Worm (Caenorhabditis elegans): ENCODE data around the gene cpg-7.
A peak's percentile ranks its signal among the peaks of the same experiment; 100 is the strongest.

The cpg-7 gene

DNA sequence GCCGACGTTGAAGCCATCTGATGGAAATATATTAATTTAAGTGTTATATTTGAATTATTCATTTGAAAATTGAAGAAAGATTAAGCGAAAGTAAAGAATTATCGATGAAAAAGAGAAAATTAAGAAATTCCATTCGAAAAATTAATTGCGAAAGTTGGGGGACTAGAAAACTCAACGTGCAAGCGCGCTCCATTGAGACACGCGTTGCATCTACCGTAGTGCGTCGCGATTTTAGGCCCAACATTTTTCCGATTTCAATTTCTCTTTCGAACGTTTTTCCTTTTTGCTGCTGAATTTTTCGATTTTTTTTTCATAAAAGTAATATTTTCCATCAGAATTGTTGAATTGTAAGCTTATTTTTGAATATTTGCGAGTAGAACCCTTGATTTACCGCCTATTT, 45.3 kb upstream of the cpg-7 start, which contains the start of gene Y48B6A.1 (continued):
- TF ChIP-seq fos-1 (tag; optimal IDR thresholded peaks at IDR 0.05) (peak; percentile 95), nhr-25 (tag; optimal IDR thresholded peaks at IDR 0.05) (peak; percentile 93), ztf-4 (tag; optimal IDR thresholded peaks at IDR 0.05) (peak; percentile 71), unc-55 (GFP tag; optimal IDR thresholded peaks at IDR 0.05) (peak; percentile 99)

DNA sequence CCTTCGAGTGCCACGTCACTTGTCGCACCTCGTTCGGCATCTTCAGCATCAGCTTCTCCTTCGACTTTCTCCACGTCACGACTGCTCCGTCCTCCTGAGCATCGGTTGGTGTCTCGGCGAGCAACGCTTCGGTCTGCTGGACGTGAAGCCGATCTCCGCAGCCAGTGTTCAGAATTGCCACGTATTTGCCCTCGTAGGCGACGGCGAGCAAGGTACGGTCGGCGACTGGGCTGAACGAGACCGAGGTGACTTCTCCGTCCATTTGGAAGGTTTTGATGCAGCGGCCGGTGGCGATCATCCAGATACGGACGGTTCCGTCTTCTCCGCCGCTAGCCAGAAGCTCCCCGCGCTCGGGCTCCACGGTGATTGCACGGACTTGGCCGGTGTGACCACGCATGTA, 43.2 kb upstream of the cpg-7 start:
- TF ChIP-seq nhr-6 (tag; optimal IDR thresholded peaks at IDR 0.05) (no peak), lin-11 (tag; optimal IDR thresholded peaks at IDR 0.05) (no peak), crh-2 (tag; optimal IDR thresholded peaks at IDR 0.05) (no peak), nhr-21 (tag; optimal IDR thresholded peaks at IDR 0.05) (no peak), ztf-11 (tag; optimal IDR thresholded peaks at IDR 0.05) (no peak), mab-5 (tag; optimal IDR thresholded peaks at IDR 0.05) (no peak), nhr-12 (tag; optimal IDR thresholded peaks at IDR 0.05) (no peak), R02D3.7 (tag; optimal IDR thresholded peaks at IDR 0.05) (no peak), alr-1 (tag; optimal IDR thresholded peaks at IDR 0.05) (no peak), lsy-2 (tag; optimal IDR thresholded peaks at IDR 0.05) (no peak), sem-4 (tag; optimal IDR thresholded peaks at IDR 0.05) (no peak), unc-62 (GFP tag; optimal IDR thresholded peaks at IDR 0.05) (no peak), skn-1 (tag; optimal IDR thresholded peaks at IDR 0.05) (no peak), nhr-77 (tag; optimal IDR thresholded peaks at IDR 0.05) (no peak), fos-1 (tag; optimal IDR thresholded peaks at IDR 0.05) (no peak), peb-1 (tag; optimal IDR thresholded peaks at IDR 0.05) (no peak), C34F6.9 (tag; optimal IDR thresholded peaks at IDR 0.05) (no peak), nhr-11 (tag; optimal IDR thresholded peaks at IDR 0.05) (no peak)

ce11 chrII:14150031-14150430, 41.0 kb upstream of the cpg-7 start, which contains the start of gene W03H9.1:
TSS of gene W03H9.1 (minus strand) at chrII:14150131.
- TF ChIP-seq ZK546.5 (tag; optimal IDR thresholded peaks at IDR 0.05) (no peak), nhr-237 (tag; optimal IDR thresholded peaks at IDR 0.05) (no peak), sma-9 (GFP tag; optimal IDR thresholded peaks at IDR 0.05) (no peak), sma-9 (tag; optimal IDR thresholded peaks at IDR 0.05) (no peak), nhr-25 (tag; optimal IDR thresholded peaks at IDR 0.05) (no peak), R02D3.7 (tag; optimal IDR thresholded peaks at IDR 0.05) (no peak), ztf-4 (tag; optimal IDR thresholded peaks at IDR 0.05) (no peak), mab-5 (tag; optimal IDR thresholded peaks at IDR 0.05) (no peak), sma-3 (GFP tag; optimal IDR thresholded peaks at IDR 0.05) (no peak), C34F6.9 (tag; optimal IDR thresholded peaks at IDR 0.05) (no peak), snpc-4 (tag; optimal IDR thresholded peaks at IDR 0.05) (no peak), ceh-82 (tag; optimal IDR thresholded peaks at IDR 0.05) (no peak), gmeb-1 (tag; optimal IDR thresholded peaks at IDR 0.05) (no peak), elt-1 (tag; optimal IDR thresholded peaks at IDR 0.05) (no peak), nhr-77 (tag; optimal IDR thresholded peaks at IDR 0.05) (no peak), sem-4 (tag; optimal IDR thresholded peaks at IDR 0.05) (no peak), lin-13 (GFP tag; optimal IDR thresholded peaks at IDR 0.05) (no peak), dmd-4 (tag; optimal IDR thresholded peaks at IDR 0.05) (no peak), lin-39 (tag; optimal IDR thresholded peaks at IDR 0.05) (no peak), mbf-1 (tag; optimal IDR thresholded peaks at IDR 0.05) (no peak), ztf-11 (tag; optimal IDR thresholded peaks at IDR 0.05) (no peak)

DNA sequence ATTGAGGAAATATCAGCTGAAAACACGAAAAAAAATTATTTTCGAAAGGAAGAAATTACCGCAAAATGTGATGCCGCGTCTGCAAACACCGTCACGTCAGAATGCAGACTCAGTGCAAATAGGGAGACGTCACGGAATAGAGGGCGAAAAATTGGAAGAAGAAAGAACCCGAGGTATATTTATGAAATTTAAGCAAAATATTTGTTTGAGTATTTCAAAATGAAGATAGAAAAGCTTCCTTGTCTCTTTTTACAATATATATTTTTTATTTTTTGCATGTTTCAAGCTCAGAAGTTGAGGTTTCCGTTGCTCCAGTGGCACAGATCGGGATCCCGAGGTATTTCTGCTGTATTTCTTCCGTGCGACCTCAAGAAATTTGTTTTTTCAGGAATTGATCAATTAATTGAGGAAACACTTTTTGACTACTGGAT, 34.8 kb upstream of the cpg-7 start, which contains the start of gene W03H9.2:
TSS of gene W03H9.2 (minus strand) at position 32 of the 431 bp plus-strand sequence.
- TF ChIP-seq nhr-129 (tag; optimal IDR thresholded peaks at IDR 0.05) (peak; percentile 58), unc-39 (tag; optimal IDR thresholded peaks at IDR 0.05) (no peak), Y55F3AM.14 (GFP tag; optimal IDR thresholded peaks at IDR 0.05) (peak; percentile 61), F13H6.1 (tag; optimal IDR thresholded peaks at IDR 0.05) (peak; percentile 69), C34F6.9 (tag; optimal IDR thresholded peaks at IDR 0.05) (peak; percentile 60), nhr-237 (tag; optimal IDR thresholded peaks at IDR 0.05) (peak; percentile 45), mbf-1 (tag; optimal IDR thresholded peaks at IDR 0.05) (no peak), sma-3 (GFP tag; optimal IDR thresholded peaks at IDR 0.05) (peak; percentile 87), lsy-2 (tag; optimal IDR thresholded peaks at IDR 0.05) (peak; percentile 63 to 83), unc-55 (GFP tag; optimal IDR thresholded peaks at IDR 0.05) (peak; percentile 70), elt-3 (tag; optimal IDR thresholded peaks at IDR 0.05) (no peak), nhr-6 (tag; optimal IDR thresholded peaks at IDR 0.05) (peak; percentile 12), aly-2 (tag; optimal IDR thresholded peaks at IDR 0.05) (no peak), nhr-11 (tag; optimal IDR thresholded peaks at IDR 0.05) (no peak), egl-27 (tag; optimal IDR thresholded peaks at IDR 0.05) (no peak), gmeb-1 (tag; optimal IDR thresholded peaks at IDR 0.05) (peak; percentile 69), crh-2 (tag; optimal IDR thresholded peaks at IDR 0.05) (peak; percentile 34), nhr-21 (tag; optimal IDR thresholded peaks at IDR 0.05) (peak; percentile 8), nhr-25 (tag; optimal IDR thresholded peaks at IDR 0.05) (peak; percentile 20), nhr-77 (tag; optimal IDR thresholded peaks at IDR 0.05) (peak; percentile 53), sma-9 (GFP tag; optimal IDR thresholded peaks at IDR 0.05) (peak; percentile 77), sma-9 (tag; optimal IDR thresholded peaks at IDR 0.05) (no peak)
